Worm (Caenorhabditis elegans) whole organism, L2 larva: ENCODE results near the gene Y22D7AR.6.

Source experiments
- ZK546.5 ChIP-seq: sonication (generic microtip); optimal IDR thresholded peaks from 2 replicates; lab custom pipeline; 2017; ENCODE audit warnings: missing biosample characterization, missing genetic modification characterization
- alr-1 ChIP-seq: fragments of 150-350 bp; optimal IDR thresholded peaks from 2 replicates; lab custom pipeline; 2014; ENCODE audit warnings: missing biosample characterization, missing genetic modification characterization
- aly-2 ChIP-seq: fragments of 150-350 bp; optimal IDR thresholded peaks from 2 replicates; lab custom pipeline; 2014; ENCODE audit warnings: missing biosample characterization, missing genetic modification characterization
- ama-1 ChIP-seq: fragments of 150-350 bp; optimal IDR thresholded peaks from 2 replicates; lab custom pipeline; 2018; ENCODE audit warnings: inconsistent platforms
- ceh-16 ChIP-seq: fragments of 150-350 bp; optimal IDR thresholded peaks from 2 replicates; lab custom pipeline; 2014; ENCODE audit warnings: missing biosample characterization, missing genetic modification characterization
- egl-27 ChIP-seq: sonication (generic microtip); optimal IDR thresholded peaks from 3 replicates; lab custom pipeline; 2017; ENCODE audit warnings: missing biosample characterization, missing genetic modification reagents, missing genetic modification characterization
- elt-3 ChIP-seq: sonication (generic microtip); optimal IDR thresholded peaks from 2 replicates; lab custom pipeline; 2017; ENCODE audit warnings: missing biosample characterization, missing genetic modification characterization
- lsy-2 ChIP-seq, 2 experiments: fragments of 150-350 bp in 1 of 2; sonication (generic microtip) in 1 of 2; optimal IDR thresholded peaks; 2 replicates each; lab custom pipeline; 2014 to 2017; ENCODE audit warnings: missing biosample characterization in 2 of 2, missing genetic modification characterization in 2 of 2
- mdl-1 ChIP-seq, 2 experiments: fragments of 150-350 bp in 1 of 2; sonication (generic microtip) in 1 of 2; optimal IDR thresholded peaks; 2 replicates each; lab custom pipeline; 2017; ENCODE audit warnings: missing biosample characterization in 2 of 2, missing genetic modification characterization in 2 of 2
- nhr-12 ChIP-seq: fragments of 150-350 bp; optimal IDR thresholded peaks from 2 replicates; lab custom pipeline; 2014; ENCODE audit warnings: missing biosample characterization, missing genetic modification characterization
- nhr-25 ChIP-seq: fragments of 150-350 bp; sonication (generic microtip); optimal IDR thresholded peaks from 3 replicates; lab custom pipeline; 2014; ENCODE audit warnings: missing biosample characterization, missing genetic modification characterization
- sma-9 ChIP-seq, 2 experiments: fragments of 150-350 bp in 1 of 2; sonication (generic microtip) in 1 of 2; optimal IDR thresholded peaks; 2 replicates each; lab custom pipeline; 2014 to 2016; ENCODE audit warnings: missing genetic modification characterization in 2 of 2, mild to moderate bottlenecking in 1 of 2, missing biosample characterization in 1 of 2, missing compliant biosample characterization in 1 of 2, missing genetic modification reagents in 1 of 2, moderate library complexity in 1 of 2
- ztf-11 ChIP-seq: sonication (generic microtip); optimal IDR thresholded peaks from 2 replicates; lab custom pipeline; 2017; ENCODE audit warnings: missing biosample characterization, missing genetic modification characterization
- ztf-4 ChIP-seq: fragments of 150-350 bp; optimal IDR thresholded peaks from 2 replicates; lab custom pipeline; 2014; ENCODE audit warnings: missing biosample characterization, missing genetic modification characterization

DNA sequence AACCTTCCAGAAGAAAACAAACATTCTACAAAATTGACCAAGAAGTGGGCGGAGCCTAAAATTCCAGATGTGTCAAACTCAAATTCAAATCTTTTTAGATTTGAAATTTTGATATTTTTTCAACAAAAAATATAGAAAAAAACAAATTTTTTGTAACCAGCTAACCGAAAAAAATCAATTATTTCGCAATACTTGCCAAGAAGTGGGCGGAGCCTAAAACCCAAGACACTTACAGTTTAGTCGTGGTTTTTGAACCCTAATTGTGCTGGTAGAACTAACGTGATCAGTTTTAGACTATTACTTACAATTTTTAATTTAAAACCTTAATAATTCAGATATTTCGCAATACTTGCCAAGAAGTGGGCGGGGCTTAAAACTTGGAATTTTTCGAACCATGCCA lies 3.2 kb downstream of the Y22D7AR.6 start:
- TF ChIP-seq elt-3 (tag; lab: Kevin White, UChicago) (no peak), egl-27 (tag; lab: Kevin White, UChicago) (no peak), ceh-16 (no peak), mdl-1 (tag; optimal IDR thresholded peaks at IDR 0.05; lab: Kevin White, UChicago) (no peak), nhr-25 (tag; lab: Kevin White, UChicago) (no peak), sma-9 (GFP tag; optimal IDR thresholded peaks at IDR 0.05; lab: Kevin White, UChicago) (no peak), sma-9 (tag; optimal IDR thresholded peaks at IDR 0.05; lab: Kevin White, UChicago) (no peak), ztf-11 (tag; lab: Kevin White, UChicago) (no peak), ama-1 (lab: Kevin White, UChicago) (no peak), alr-1 (tag; lab: Kevin White, UChicago) (no peak), nhr-12 (no peak), ztf-4 (tag; lab: Kevin White, UChicago) (no peak), lsy-2 (tag; optimal IDR thresholded peaks at IDR 0.05; lab: Kevin White, UChicago) (no peak), aly-2 (tag; lab: Kevin White, UChicago) (no peak), ZK546.5 (no peak)
